Fruit fly (Drosophila melanogaster) whole organism, embryonic: ENCODE measurements around the gene CG17816.

ENCODE experiments used
- Aef1 ChIP-seq: fragments of 200-800 bp; sonication (Bioruptor generic); IDR thresholded peaks from 3 replicates; pipeline ENCODE4 v1.3.6; 2022; ENCODE audit warnings: missing biosample characterization, missing genetic modification characterization
- B-H1 ChIP-seq: fragments of 200-800 bp; sonication (Bioruptor generic); IDR thresholded peaks from 3 replicates; pipeline ENCODE4 v1.3.6; 2022; ENCODE audit warnings: missing biosample characterization, missing genetic modification characterization
- CG10431 ChIP-seq: fragments of 200-800 bp; sonication (Bioruptor generic); optimal IDR thresholded peaks from 3 replicates; lab custom pipeline; 2018; ENCODE audit warnings: missing biosample characterization, mild to moderate bottlenecking, missing genetic modification characterization
- CG10654 ChIP-seq: fragments of 200-800 bp; sonication (Bioruptor generic); optimal IDR thresholded peaks from 2 replicates; lab custom pipeline; 2016; ENCODE audit warnings: missing biosample characterization, missing genetic modification characterization
- CG10979 ChIP-seq: fragments of 200-800 bp; sonication (Bioruptor generic); optimal IDR thresholded peaks from 2 replicates; lab custom pipeline; 2018; ENCODE audit warnings: missing biosample characterization, mild to moderate bottlenecking, missing genetic modification characterization, moderate library complexity
- CG12769 ChIP-seq: fragments of 200-800 bp; sonication (Bioruptor generic); optimal IDR thresholded peaks from 2 replicates; lab custom pipeline; 2019; ENCODE audit warnings: missing biosample characterization, mild to moderate bottlenecking, missing genetic modification characterization, moderate library complexity
- CG13296 ChIP-seq: fragments of 200-800 bp; sonication (Bioruptor generic); optimal IDR thresholded peaks from 3 replicates; lab custom pipeline; 2018; ENCODE audit warnings: missing biosample characterization, mild to moderate bottlenecking, missing genetic modification characterization
- CG13894 ChIP-seq: fragments of 200-800 bp; sonication (Bioruptor generic); optimal IDR thresholded peaks from 3 replicates; lab custom pipeline; 2018; ENCODE audit warnings: missing biosample characterization, mild to moderate bottlenecking, missing genetic modification characterization, moderate library complexity
- CG14050 ChIP-seq: fragments of 200-800 bp; sonication (Bioruptor generic); IDR thresholded peaks from 3 replicates; pipeline ENCODE4 v1.3.6; 2022; ENCODE audit warnings: missing biosample characterization, missing genetic modification characterization
- CG15073 ChIP-seq: fragments of 200-800 bp; sonication (Bioruptor generic); optimal IDR thresholded peaks from 2 replicates; lab custom pipeline; 2016; ENCODE audit warnings: missing biosample characterization, missing genetic modification characterization
- CG15269 ChIP-seq: fragments of 200-800 bp; sonication (Bioruptor generic); optimal IDR thresholded peaks from 2 replicates; lab custom pipeline; 2018; ENCODE audit warnings: missing biosample characterization, mild to moderate bottlenecking, missing genetic modification characterization, moderate library complexity
- CG1529 ChIP-seq: fragments of 200-800 bp; sonication (Bioruptor generic); optimal IDR thresholded peaks from 3 replicates; lab custom pipeline; 2018; ENCODE audit warnings: missing biosample characterization, missing genetic modification characterization
- CG16779 ChIP-seq: fragments of 200-800 bp; sonication (Bioruptor generic); IDR thresholded peaks from 2 replicates; pipeline ENCODE4 v1.3.6; 2022; ENCODE audit warnings: missing biosample characterization, missing genetic modification characterization
- CG2889 ChIP-seq: fragments of 200-800 bp; sonication (Bioruptor generic); IDR thresholded peaks from 3 replicates; pipeline ENCODE4 v1.3.6; 2022; ENCODE audit warnings: missing biosample characterization, missing genetic modification characterization
- CG33213 ChIP-seq: fragments of 200-800 bp; sonication (Bioruptor generic); optimal IDR thresholded peaks from 3 replicates; lab custom pipeline; 2016; ENCODE audit warnings: missing biosample characterization, missing genetic modification characterization
- CG5953 ChIP-seq: fragments of 200-800 bp; sonication (Bioruptor generic); IDR thresholded peaks from 2 replicates; pipeline ENCODE4 v1.3.6; 2022; ENCODE audit warnings: missing biosample characterization, missing genetic modification characterization
- CG6175 ChIP-seq: fragments of 200-800 bp; sonication (Bioruptor generic); IDR thresholded peaks from 3 replicates; pipeline ENCODE4 v1.3.6; 2022; ENCODE audit warnings: missing biosample characterization, missing genetic modification characterization
- CG6272 ChIP-seq: fragments of 200-800 bp; sonication (Bioruptor generic); IDR thresholded peaks from 2 replicates; pipeline ENCODE4 v1.3.6; 2022; ENCODE audit warnings: missing biosample characterization, missing genetic modification characterization
- CG6654 ChIP-seq: fragments of 200-800 bp; sonication (Bioruptor generic); optimal IDR thresholded peaks from 2 replicates; lab custom pipeline; 2017; ENCODE audit warnings: missing biosample characterization, mild to moderate bottlenecking, missing genetic modification characterization
- CG6683 ChIP-seq: fragments of 200-800 bp; sonication (Bioruptor generic); optimal IDR thresholded peaks from 2 replicates; lab custom pipeline; 2017; ENCODE audit warnings: missing biosample characterization, mild to moderate bottlenecking, missing genetic modification characterization, missing genetic modification reagents
- CG6689 ChIP-seq: fragments of 200-800 bp; sonication (Bioruptor generic); IDR thresholded peaks from 2 replicates; pipeline ENCODE4 v1.3.6; 2022; ENCODE audit warnings: missing biosample characterization, missing genetic modification characterization
- CG7271 ChIP-seq: fragments of 200-800 bp; sonication (Bioruptor generic); optimal IDR thresholded peaks from 2 replicates; lab custom pipeline; 2018; ENCODE audit warnings: missing biosample characterization, mild to moderate bottlenecking, missing genetic modification characterization, moderate library complexity
- CG7372 ChIP-seq: fragments of 200-800 bp; sonication (Bioruptor generic); IDR thresholded peaks from 2 replicates; pipeline ENCODE4 v1.3.6; 2022; ENCODE audit warnings: missing biosample characterization, missing genetic modification characterization
- CG7963 ChIP-seq: fragments of 200-800 bp; sonication (Bioruptor generic); IDR thresholded peaks from 3 replicates; pipeline ENCODE4 v1.3.6; 2022; ENCODE audit warnings: missing biosample characterization, missing genetic modification characterization; ENCODE audit not compliant: partially characterized antibody
- CHES-1-like ChIP-seq: fragments of 200-800 bp; sonication (Bioruptor generic); optimal IDR thresholded peaks from 2 replicates; lab custom pipeline; 2016; ENCODE audit warnings: missing biosample characterization, missing genetic modification characterization
- Fer1 ChIP-seq: fragments of 200-800 bp; sonication (Bioruptor generic); optimal IDR thresholded peaks from 2 replicates; lab custom pipeline; 2017; ENCODE audit warnings: missing biosample characterization, mild to moderate bottlenecking, missing genetic modification characterization
- Fer2 ChIP-seq: fragments of 200-800 bp; sonication (Bioruptor generic); optimal IDR thresholded peaks from 2 replicates; lab custom pipeline; 2018; ENCODE audit warnings: missing biosample characterization, mild to moderate bottlenecking, missing genetic modification characterization, moderate library complexity
- Hand ChIP-seq: fragments of 200-800 bp; sonication (Bioruptor generic); optimal IDR thresholded peaks from 2 replicates; lab custom pipeline; 2017; ENCODE audit warnings: mild to moderate bottlenecking, missing biosample characterization, missing genetic modification reagents, missing genetic modification characterization
- Jarid2 ChIP-seq: fragments of 200-800 bp; sonication (Bioruptor generic); optimal IDR thresholded peaks from 3 replicates; lab custom pipeline; 2017; ENCODE audit warnings: mild to moderate bottlenecking, missing biosample characterization, missing genetic modification reagents, missing genetic modification characterization
- NC2β ChIP-seq: fragments of 200-800 bp; sonication (Bioruptor generic); optimal IDR thresholded peaks from 2 replicates; lab custom pipeline; 2016; ENCODE audit warnings: missing biosample characterization, missing genetic modification characterization
- Sox100B ChIP-seq: fragments of 200-800 bp; sonication (Bioruptor generic); optimal IDR thresholded peaks from 3 replicates; lab custom pipeline; 2018; ENCODE audit warnings: missing biosample characterization, mild to moderate bottlenecking, missing genetic modification characterization
- Spps ChIP-seq: fragments of 200-800 bp; sonication (Bioruptor generic); optimal IDR thresholded peaks from 2 replicates; lab custom pipeline; 2018; ENCODE audit warnings: missing biosample characterization, mild to moderate bottlenecking, missing genetic modification characterization
- Ssrp ChIP-seq: fragments of 200-800 bp; sonication (Bioruptor generic); optimal IDR thresholded peaks from 2 replicates; lab custom pipeline; 2018; ENCODE audit warnings: missing biosample characterization, mild to moderate bottlenecking, missing genetic modification characterization, moderate library complexity
- cg ChIP-seq: fragments of 200-800 bp; sonication (Bioruptor generic); optimal IDR thresholded peaks from 3 replicates; lab custom pipeline; 2019; ENCODE audit warnings: missing biosample characterization, mild to moderate bottlenecking, missing genetic modification characterization, moderate library complexity
- ci ChIP-seq: fragments of 200-800 bp; sonication (Bioruptor generic); IDR thresholded peaks from 3 replicates; pipeline ENCODE4 v1.3.6; 2022; ENCODE audit warnings: missing biosample characterization, missing genetic modification characterization
- dati ChIP-seq: fragments of 200-800 bp; sonication (Bioruptor generic); IDR thresholded peaks from 2 replicates; pipeline ENCODE4 v1.3.6; 2022; ENCODE audit warnings: missing biosample characterization, missing genetic modification characterization
- fd64A ChIP-seq: fragments of 200-800 bp; sonication (Bioruptor generic); optimal IDR thresholded peaks from 3 replicates; lab custom pipeline; 2018; ENCODE audit warnings: missing biosample characterization, mild to moderate bottlenecking, missing genetic modification characterization
- ftz-f1 ChIP-seq: fragments of 200-800 bp; sonication (Bioruptor generic); optimal IDR thresholded peaks from 2 replicates; lab custom pipeline; 2016; ENCODE audit warnings: missing biosample characterization, missing genetic modification characterization
- gcm ChIP-seq: fragments of 200-800 bp; sonication (Bioruptor generic); optimal IDR thresholded peaks from 2 replicates; lab custom pipeline; 2019; ENCODE audit warnings: missing biosample characterization, mild to moderate bottlenecking, missing genetic modification characterization, moderate library complexity
- hb ChIP-seq: fragments of 200-800 bp; sonication (Bioruptor generic); IDR thresholded peaks from 3 replicates; pipeline ENCODE4 v1.3.6; 2022; ENCODE audit warnings: missing biosample characterization, missing genetic modification characterization; ENCODE audit not compliant: partially characterized antibody
- inv ChIP-seq: fragments of 200-800 bp; sonication (Bioruptor generic); IDR thresholded peaks from 2 replicates; pipeline ENCODE4 v1.3.6; 2022; ENCODE audit warnings: missing biosample characterization, missing genetic modification characterization; ENCODE audit not compliant: partially characterized antibody
- lbe ChIP-seq: fragments of 200-800 bp; sonication (Bioruptor generic); optimal IDR thresholded peaks from 2 replicates; lab custom pipeline; 2016; ENCODE audit warnings: missing biosample characterization, mild to moderate bottlenecking, missing genetic modification characterization
- peb ChIP-seq: fragments of 200-800 bp; sonication (Bioruptor generic); IDR thresholded peaks from 2 replicates; pipeline ENCODE4 v1.3.6; 2022; ENCODE audit warnings: missing biosample characterization, missing genetic modification characterization
- phol ChIP-seq: fragments of 200-800 bp; sonication (Bioruptor generic); optimal IDR thresholded peaks from 3 replicates; lab custom pipeline; 2018; ENCODE audit warnings: missing biosample characterization, mild to moderate bottlenecking, missing genetic modification characterization, moderate library complexity
- ro ChIP-seq: fragments of 200-800 bp; sonication (Bioruptor generic); IDR thresholded peaks from 2 replicates; pipeline ENCODE4 v1.3.6; 2022; ENCODE audit warnings: missing biosample characterization, missing genetic modification characterization
- tna ChIP-seq: fragments of 200-800 bp; sonication (Bioruptor generic); IDR thresholded peaks from 2 replicates; pipeline ENCODE4 v1.3.6; 2022; ENCODE audit warnings: missing biosample characterization, missing genetic modification characterization; ENCODE audit not compliant: partially characterized antibody
- ttk ChIP-seq: fragments of 200-800 bp; sonication (Bioruptor generic); IDR thresholded peaks from 2 replicates; pipeline ENCODE4 v2.1.2; 2022; ENCODE audit warnings: missing biosample characterization, missing genetic modification characterization
- twi ChIP-seq: fragments of 200-800 bp; optimal IDR thresholded peaks from 2 replicates; lab custom pipeline; 2019; ENCODE audit warnings: missing biosample characterization, mild to moderate bottlenecking, missing genetic modification characterization, moderate library complexity
- tx ChIP-seq: fragments of 200-800 bp; sonication (Bioruptor generic); optimal IDR thresholded peaks from 2 replicates; lab custom pipeline; 2016; ENCODE audit warnings: missing biosample characterization, missing genetic modification characterization
- zen2 ChIP-seq: fragments of 200-800 bp; sonication (Bioruptor generic); IDR thresholded peaks from 3 replicates; pipeline ENCODE4 v1.3.6; 2022; ENCODE audit warnings: missing biosample characterization, missing genetic modification characterization; ENCODE audit not compliant: partially characterized antibody

CG17816 gene

DNA sequence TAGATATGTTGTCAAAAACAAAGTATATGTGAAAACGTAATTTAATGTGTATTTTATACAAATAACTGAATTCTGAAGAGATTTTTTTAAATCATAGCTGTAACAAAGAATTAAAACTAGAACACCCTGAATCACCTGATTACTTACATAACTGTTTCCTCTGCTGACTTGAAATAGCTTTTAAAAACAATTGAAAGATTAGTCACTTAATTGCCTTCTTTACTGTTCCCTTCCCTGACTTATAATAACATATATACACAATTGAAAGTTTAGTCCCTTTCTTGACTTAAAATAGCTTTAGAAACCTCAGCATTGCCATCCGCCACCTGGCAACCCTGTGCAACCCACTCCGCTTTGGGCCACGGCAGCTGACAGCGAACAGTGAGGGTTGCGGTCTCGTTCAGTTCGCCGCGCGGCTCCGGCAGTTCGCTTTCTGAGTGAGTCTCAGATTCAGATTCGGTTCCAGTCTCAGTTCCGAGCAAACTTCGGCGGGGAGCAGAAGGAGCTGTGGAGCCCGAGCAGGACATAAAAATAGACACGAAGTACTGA, 72.5 kb downstream of the CG17816 start, which contains the start of gene CG34384 (continued):
- TF ChIP-seq B-H1 (GFP tag; lab: Robert Waterston, UW) (no peak), hb (no peak), ftz-f1 (GFP tag; lab: Kevin White, UChicago) (no peak), CG6272 (GFP tag; lab: Robert Waterston, UW) (0 out of 2 replicates have a peak, but pooled peaks have one; percentile 20), CG6689 (peak; percentile 30; the same call in 1 of the 2 replicates), CG10979 (tag; lab: Kevin White, UChicago) (peak; percentile 68), tx (GFP tag; lab: Kevin White, UChicago) (peak; percentile 14), lbe (GFP tag; lab: Kevin White, UChicago) (no peak), dati (GFP tag; lab: Robert Waterston, UW) (no peak), CG15073 (GFP tag; lab: Kevin White, UChicago) (no peak), Jarid2 (GFP tag; lab: Kevin White, UChicago) (no peak), fd64A (GFP tag; lab: Kevin White, UChicago) (no peak), ttk (GFP tag; lab: Robert Waterston, UW) (no peak), Sox100B (GFP tag; lab: Kevin White, UChicago) (peak; percentile 73), CG5953 (GFP tag; lab: Robert Waterston, UW) (no peak), zen2 (GFP tag; lab: Robert Waterston, UW) (no peak), Aef1 (GFP tag; lab: Robert Waterston, UW) (peak; percentile 9; the same call in 1 of the 3 replicates), twi (tag; lab: Kevin White, UChicago) (no peak), inv (no peak), CG33213 (GFP tag; lab: Kevin White, UChicago) (no peak), CG13296 (peak; percentile 67), Hand (GFP tag; lab: Kevin White, UChicago) (peak; percentile 66), NC2β (GFP tag; lab: Kevin White, UChicago) (peak; percentile 22), CG7372 (GFP tag; lab: Robert Waterston, UW) (no peak), peb (no peak), CG6175 (GFP tag; lab: Robert Waterston, UW) (no peak), gcm (GFP tag; lab: Kevin White, UChicago) (no peak), CG10431 (GFP tag; lab: Kevin White, UChicago) (no peak), CG1529 (GFP tag; lab: Kevin White, UChicago) (no peak), CG16779 (GFP tag; lab: Robert Waterston, UW) (no peak), CG7963 (no peak), CG6654 (GFP tag; lab: Kevin White, UChicago) (peak; percentile 30), CHES-1-like (GFP tag; lab: Kevin White, UChicago) (no peak), CG2889 (GFP tag; lab: Robert Waterston, UW) (no peak), ci (GFP tag; lab: Robert Waterston, UW) (no peak), CG12769 (tag; lab: Kevin White, UChicago) (peak; percentile 42), Spps (tag; lab: Kevin White, UChicago) (no peak), phol (tag; lab: Kevin White, UChicago) (peak; percentile 73), CG7271 (tag; lab: Kevin White, UChicago) (no peak), CG13894 (tag; lab: Kevin White, UChicago) (peak; percentile 45), Fer2 (tag; lab: Kevin White, UChicago) (peak; percentile 25), cg (GFP tag; lab: Kevin White, UChicago) (no peak), CG14050 (no peak), ro (GFP tag; lab: Robert Waterston, UW) (no peak), Ssrp (tag; lab: Kevin White, UChicago) (peak; percentile 35), CG6683 (GFP tag; lab: Kevin White, UChicago) (peak; percentile 52), Fer1 (GFP tag; lab: Kevin White, UChicago) (peak; percentile 79), tna (no peak), CG15269 (peak; percentile 48), CG10654 (GFP tag; lab: Kevin White, UChicago) (peak; percentile 21)
